Worm (Caenorhabditis elegans): Measurements from ENCODE around the gene C50H2.7.

Gene C50H2.7

DNA sequence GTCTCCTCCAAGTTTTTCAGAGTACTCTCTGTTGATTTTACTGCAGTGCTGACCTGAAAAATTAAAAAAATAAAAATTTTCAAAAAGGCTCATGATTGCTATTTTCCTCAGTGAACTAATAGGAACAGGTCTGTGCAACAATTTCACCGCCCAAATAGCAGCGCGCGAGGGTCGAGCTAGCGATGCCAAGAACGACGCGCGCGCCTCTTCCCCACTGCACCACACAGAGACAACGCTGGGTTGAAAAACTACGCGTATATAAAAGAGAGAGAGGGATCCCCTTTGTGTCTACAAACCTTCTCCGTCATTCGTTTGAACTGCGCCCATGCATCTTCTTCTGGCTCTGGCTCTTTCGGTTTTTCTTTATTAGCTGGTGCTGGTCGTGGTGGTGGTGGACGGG, 47.5 kb downstream of the C50H2.7 start (continued):
- TF ChIP-seq pag-3 (tag; optimal IDR thresholded peaks at IDR 0.05; ENCODE audit: borderline replicate concordance, insufficient read depth) (no peak), nhr-237 (tag; optimal IDR thresholded peaks at IDR 0.05) (no peak), aha-1 (tag; optimal IDR thresholded peaks at IDR 0.05) (no peak), lin-15B (tag; optimal IDR thresholded peaks at IDR 0.05) (peak; percentile 36), mab-9 (GFP tag; IDR thresholded peaks at IDR 0.05) (0 out of 2 replicates have a peak, but pooled peaks have one; percentile 33), jun-1 (tag; optimal IDR thresholded peaks at IDR 0.05) (peak; percentile 4), ceh-8 (GFP tag; optimal IDR thresholded peaks at IDR 0.05) (peak; percentile 17), alr-1 (tag; optimal IDR thresholded peaks at IDR 0.05; ENCODE audit: borderline replicate concordance) (no peak), unc-98 (GFP tag; IDR thresholded peaks at IDR 0.05) (no peak), fos-1 (tag; optimal IDR thresholded peaks at IDR 0.05) (peak; percentile 15), xbp-1 (tag; optimal IDR thresholded peaks at IDR 0.05) (peak; percentile 54), sptf-1 (tag; optimal IDR thresholded peaks at IDR 0.05) (no peak), pax-3 (tag; optimal IDR thresholded peaks at IDR 0.05) (peak; percentile 47), aly-2 (tag; optimal IDR thresholded peaks at IDR 0.05) (no peak), ets-5 (GFP tag; IDR thresholded peaks at IDR 0.05) (no peak), ces-1 (GFP tag; optimal IDR thresholded peaks at IDR 0.05) (no peak), rnt-1 (tag; optimal IDR thresholded peaks at IDR 0.05) (peak; percentile 76), fkh-4 (tag; optimal IDR thresholded peaks at IDR 0.05; ENCODE audit: borderline replicate concordance) (no peak), efl-1 (optimal IDR thresholded peaks at IDR 0.05) (peak; percentile 36 to 59), efl-1 (GFP tag; optimal IDR thresholded peaks at IDR 0.05 in 1 of 2) (peak; percentile 42 to 96), nhr-90 (tag; optimal IDR thresholded peaks at IDR 0.05; ENCODE audit: poor library complexity) (peak; percentile 47), C34B4.2 (tag; optimal IDR thresholded peaks at IDR 0.05) (no peak), fkh-10 (GFP tag; optimal IDR thresholded peaks at IDR 0.05) (no peak), nhr-84 (tag; optimal IDR thresholded peaks at IDR 0.05) (no peak), ceh-82 (tag; optimal IDR thresholded peaks at IDR 0.05) (peak; percentile 43 to 76 (median 72)), mef-2 (tag; optimal IDR thresholded peaks at IDR 0.05) (no peak), egl-13 (tag; optimal IDR thresholded peaks at IDR 0.05) (peak; percentile 37), sup-37 (GFP tag; optimal IDR thresholded peaks at IDR 0.05) (no peak), ceh-90 (tag; optimal IDR thresholded peaks at IDR 0.05) (no peak), elt-3 (tag; optimal IDR thresholded peaks at IDR 0.05) (no peak), skn-1 (tag; optimal IDR thresholded peaks at IDR 0.05) (peak; percentile 76), tbx-2 (tag; optimal IDR thresholded peaks at IDR 0.05) (peak; percentile 69), dpl-1 (GFP tag; optimal IDR thresholded peaks at IDR 0.05) (peak in 2 of 3 experiments; percentile 45 to 46), grh-1 (GFP tag; IDR thresholded peaks at IDR 0.05) (peak; percentile 31; the same call in 1 of the 2 replicates), hlh-4 (tag; optimal IDR thresholded peaks at IDR 0.05) (no peak), Y116A8C.19 (tag; optimal IDR thresholded peaks at IDR 0.05; ENCODE audit: borderline replicate concordance) (no peak), fkh-8 (tag; optimal IDR thresholded peaks at IDR 0.05) (peak; percentile 48), F16B12.6 (tag; optimal IDR thresholded peaks at IDR 0.05) (peak; percentile 30), ztf-11 (tag; optimal IDR thresholded peaks at IDR 0.05) (no peak), vab-15 (tag; optimal IDR thresholded peaks at IDR 0.05) (no peak), unc-130 (tag; optimal IDR thresholded peaks at IDR 0.05) (peak; percentile 77), elt-2 (tag; optimal IDR thresholded peaks at IDR 0.05) (no peak), unc-30 (tag; optimal IDR thresholded peaks at IDR 0.05) (no peak), hpl-2 (GFP tag; optimal IDR thresholded peaks at IDR 0.05) (no peak), hlh-17 (GFP tag; optimal IDR thresholded peaks at IDR 0.05; ENCODE audit: borderline replicate concordance) (no peak), lir-3 (tag; optimal IDR thresholded peaks at IDR 0.05; ENCODE audit: poor library complexity) (peak; percentile 52), nhr-12 (tag; optimal IDR thresholded peaks at IDR 0.05) (no peak), zip-4 (GFP tag; optimal IDR thresholded peaks at IDR 0.05) (no peak), zag-1 (tag; optimal IDR thresholded peaks at IDR 0.05) (no peak), lsy-2 (tag; optimal IDR thresholded peaks at IDR 0.05) (peak; percentile 49 to 52), nhr-47 (tag; optimal IDR thresholded peaks at IDR 0.05) (peak; percentile 69), mdl-1 (tag; optimal IDR thresholded peaks at IDR 0.05) (peak in 1 of 2 experiments; percentile 35)

Data from whole organism, L1 larva.